Worm (Caenorhabditis elegans) whole organism, L4/young adult: ENCODE results near the gene B0496.2.

Experiments
- dao-5 ChIP-seq: sonication (generic microtip); optimal IDR thresholded peaks from 2 replicates; lab custom pipeline; 2016; ENCODE audit warnings: missing genotype, missing genetic modification characterization, moderate library complexity, missing compliant biosample characterization
- him-1 ChIP-seq: sonication (generic microtip); optimal IDR thresholded peaks from 2 replicates; lab custom pipeline; 2016; ENCODE audit warnings: missing genotype, missing genetic modification reagents, missing genetic modification characterization, missing compliant biosample characterization

- TF ChIP-seq him-1 (no peak), dao-5 (tag; lab: Kevin White, UChicago) (no peak)
These were observed 30.5 kb downstream of the B0496.2 start, which contains the start of gene rod-1 for ce11 chrIV:7478134-7478533.
